Worm (Caenorhabditis elegans) whole organism, L3 larva: Measurements from ENCODE around the gene nlp-17.

Source experiments
- ama-1 ChIP-seq: fragments of 150-350 bp; optimal IDR thresholded peaks from 2 replicates; lab custom pipeline; 2018
- egl-27 ChIP-seq: sonication (generic microtip); optimal IDR thresholded peaks from 4 replicates; lab custom pipeline; 2017; ENCODE audit warnings: missing biosample characterization, missing genetic modification reagents, missing genetic modification characterization
- mdl-1 ChIP-seq: fragments of 150-350 bp; optimal IDR thresholded peaks from 2 replicates; lab custom pipeline; 2014; ENCODE audit warnings: missing biosample characterization, missing genetic modification characterization
- nhr-28 ChIP-seq: fragments of 150-350 bp; optimal IDR thresholded peaks from 2 replicates; lab custom pipeline; 2014; ENCODE audit warnings: missing biosample characterization, missing genetic modification characterization
- pqm-1 ChIP-seq: fragments of 150-350 bp; optimal IDR thresholded peaks from 2 replicates; lab custom pipeline; 2017; ENCODE audit warnings: missing biosample characterization, missing genetic modification characterization, inconsistent platforms

ce11 chrIV:13505662-13506061 lies at the start of gene nlp-17:
- TF ChIP-seq mdl-1 (tag; lab: Kevin White, UChicago) (no peak), pqm-1 (tag; lab: Kevin White, UChicago) (no peak), egl-27 (tag; lab: Kevin White, UChicago) (no peak), ama-1 (lab: Kevin White, UChicago) (no peak), nhr-28 (tag; lab: Kevin White, UChicago) (no peak)
